In the genomic region with DNA sequence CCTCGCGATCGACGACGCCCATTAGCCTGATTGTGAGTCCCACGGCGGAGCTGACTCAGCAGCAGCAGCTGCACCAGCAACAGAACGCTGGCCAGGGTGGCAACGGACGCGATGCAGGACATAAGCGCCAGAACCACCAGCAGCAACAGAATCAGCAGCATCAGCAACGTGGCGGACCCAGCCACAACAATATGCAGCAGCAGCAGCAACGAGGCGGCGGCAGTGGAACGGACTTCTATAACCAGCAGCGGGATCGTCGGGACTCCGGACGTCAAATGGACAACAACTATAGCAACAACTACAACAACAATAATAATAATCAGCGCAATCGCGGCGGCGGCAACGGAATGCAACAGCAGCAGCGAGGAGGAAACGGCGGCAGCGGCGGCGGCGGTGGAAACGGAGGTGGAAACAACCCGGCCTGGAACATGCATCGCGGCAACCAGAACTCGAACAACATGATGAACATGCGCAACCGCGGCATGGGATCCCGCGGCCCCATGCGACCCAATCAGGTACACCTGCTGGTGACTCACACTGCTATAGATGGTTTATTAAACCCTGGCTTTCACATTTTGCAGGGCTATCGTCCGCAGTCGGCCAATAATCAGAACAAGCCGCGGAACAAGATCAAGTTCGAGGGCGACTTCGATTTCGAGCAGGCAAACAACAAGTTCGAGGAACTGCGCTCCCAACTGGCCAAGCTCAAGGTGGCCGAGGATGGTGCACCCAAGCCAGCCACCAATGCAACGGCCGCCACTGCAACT, we compare ENCODE assay signal across 5 fruit fly cellular contexts.
TF ChIP-seq lines count a peak whose summit lies in the region.

No protein-coding gene starts in this region.

- TF ChIP-seq CTCF in whole organism, embryonic (GFP tag; optimal IDR thresholded peaks at IDR 0.05; lab: Kevin White, UChicago): no peak

TF ChIP-seq in whole organism, adult, 20 proteins besides CTCF, POLR2A, EP300 and RAD21:
- TF ChIP-seq CG1620 (GFP tag; optimal IDR thresholded peaks at IDR 0.05; lab: Kevin White, UChicago) (no peak), CG14711 (tag; optimal IDR thresholded peaks at IDR 0.05; lab: Kevin White, UChicago) (no peak), kay (GFP tag; lab: Kevin White, UChicago; ENCODE audit: borderline replicate concordance) (no peak), CG12768 (GFP tag; optimal IDR thresholded peaks at IDR 0.05; lab: Kevin White, UChicago) (peak; percentile 57), CG7045 (GFP tag; optimal IDR thresholded peaks at IDR 0.05; lab: Kevin White, UChicago) (no peak), CG5204 (GFP tag; optimal IDR thresholded peaks at IDR 0.05; lab: Kevin White, UChicago) (no peak), Clk (GFP tag; optimal IDR thresholded peaks at IDR 0.05; lab: Kevin White, UChicago) (peak; percentile 18), CG7101 (tag; optimal IDR thresholded peaks at IDR 0.05; lab: Kevin White, UChicago) (no peak), pad (GFP tag; optimal IDR thresholded peaks at IDR 0.05; lab: Kevin White, UChicago) (peak; percentile 2), ovo (GFP tag; optimal IDR thresholded peaks at IDR 0.05; lab: Kevin White, UChicago) (no peak)

TF ChIP-seq in whole organism, embryonic, 481 proteins besides CTCF, POLR2A, EP300 and RAD21 (continues in another document):
- TF ChIP-seq unc-4 (GFP tag; IDR thresholded peaks at IDR 0.05; lab: Robert Waterston, UW; ENCODE audit: partially characterized antibody) (no peak), CG32767 (GFP tag; IDR thresholded peaks at IDR 0.05; lab: Robert Waterston, UW) (no peak), CG5953 (GFP tag; IDR thresholded peaks at IDR 0.05; lab: Robert Waterston, UW) (no peak), peb (GFP tag; IDR thresholded peaks at IDR 0.05; lab: Robert Waterston, UW) (no peak), zfh1 (GFP tag; IDR thresholded peaks at IDR 0.05; lab: Robert Waterston, UW) (no peak), vvl (GFP tag; IDR thresholded peaks at IDR 0.05; lab: Robert Waterston, UW) (no peak), Sin3A (optimal IDR thresholded peaks at IDR 0.05; lab: Kevin White, UChicago) (no peak), CG1233 (GFP tag; optimal IDR thresholded peaks at IDR 0.05; lab: Kevin White, UChicago) (no peak), trh (GFP tag; optimal IDR thresholded peaks at IDR 0.05; lab: Kevin White, UChicago) (no peak), sens (GFP tag; lab: Kevin White, UChicago) (peak; percentile 21), CHES-1-like (GFP tag; optimal IDR thresholded peaks at IDR 0.05; lab: Kevin White, UChicago) (no peak), CG1024 (GFP tag; IDR thresholded peaks at IDR 0.05; lab: Robert Waterston, UW) (no peak), Med (GFP tag; lab: Kevin White, UChicago) (peak; percentile 66), CG12744 (GFP tag; optimal IDR thresholded peaks at IDR 0.05; lab: Kevin White, UChicago) (no peak), stc (GFP tag; IDR thresholded peaks at IDR 0.05; lab: Robert Waterston, UW) (no peak), tio (GFP tag; optimal IDR thresholded peaks at IDR 0.05; lab: Kevin White, UChicago) (no peak), CG8944 (GFP tag; optimal IDR thresholded peaks at IDR 0.05; lab: Kevin White, UChicago) (peak; percentile 16), danr (GFP tag; IDR thresholded peaks at IDR 0.05; lab: Robert Waterston, UW) (no peak), ttk (GFP tag; IDR thresholded peaks at IDR 0.05; lab: Robert Waterston, UW) (no peak), Dfd (GFP tag; optimal IDR thresholded peaks at IDR 0.05; lab: Kevin White, UChicago) (peak in 1 of 2 experiments; percentile 81)

TF ChIP-seq in whole organism, prepupa, 60 proteins besides CTCF, POLR2A, EP300 and RAD21:
- no peak for TF ChIP-seq CG11294 (GFP tag; IDR thresholded peaks at IDR 0.05; lab: Robert Waterston, UW)
- TF ChIP-seq ss (GFP tag; optimal IDR thresholded peaks at IDR 0.05; lab: Kevin White, UChicago): no peak
- TF ChIP-seq CG7368 (GFP tag; optimal IDR thresholded peaks at IDR 0.05; lab: Kevin White, UChicago): no peak
- no peak for TF ChIP-seq CG11762 (GFP tag; optimal IDR thresholded peaks at IDR 0.05; lab: Kevin White, UChicago; ENCODE audit: insufficient read depth)
- peak; percentile 58 for TF ChIP-seq svp (GFP tag; lab: Kevin White, UChicago)
- TF ChIP-seq CG10631 (GFP tag; optimal IDR thresholded peaks at IDR 0.05; lab: Kevin White, UChicago): no peak
- TF ChIP-seq CG4318 (GFP tag; optimal IDR thresholded peaks at IDR 0.05; lab: Kevin White, UChicago): no peak
- no peak for TF ChIP-seq CG34406 (GFP tag; optimal IDR thresholded peaks at IDR 0.05; lab: Kevin White, UChicago)

TF ChIP-seq in whole organism, pupa, 21 proteins besides CTCF, POLR2A, EP300 and RAD21:
- peak; percentile 91 for TF ChIP-seq EcR (GFP tag; optimal IDR thresholded peaks at IDR 0.05; lab: Kevin White, UChicago)
- no peak for TF ChIP-seq gl (tag; optimal IDR thresholded peaks at IDR 0.05; lab: Kevin White, UChicago)

TF ChIP-seq in whole organism, wandering third instar larva, 38 proteins besides CTCF, POLR2A, EP300 and RAD21:
- TF ChIP-seq dmrt93B (GFP tag; optimal IDR thresholded peaks at IDR 0.05; lab: Kevin White, UChicago) (no peak), Dfd (GFP tag; optimal IDR thresholded peaks at IDR 0.05; lab: Kevin White, UChicago) (peak; percentile 92), jim (GFP tag; optimal IDR thresholded peaks at IDR 0.05; lab: Kevin White, UChicago) (no peak), CG9705 (GFP tag; optimal IDR thresholded peaks at IDR 0.05; lab: Kevin White, UChicago) (no peak), Abd-B (GFP tag; optimal IDR thresholded peaks at IDR 0.05; lab: Kevin White, UChicago) (no peak)
